Worm (Caenorhabditis elegans) whole organism, late embryonic: ENCODE results near the gene C39B10.5.
A peak's percentile ranks its signal among the peaks of the same experiment; 100 is the strongest.

Source experiments
- C08G9.2 ChIP-seq: sonication (generic microtip); optimal IDR thresholded peaks from 2 replicates; lab custom pipeline; 2016; ENCODE audit warnings: mild to moderate bottlenecking, missing genetic modification characterization, moderate library complexity, missing compliant biosample characterization
- T23F11.4 ChIP-seq: fragments of 200-800 bp; sonication (Bioruptor generic); optimal IDR thresholded peaks from 2 replicates; lab custom pipeline; 2018; ENCODE audit warnings: mild to moderate bottlenecking, missing genetic modification characterization, missing compliant biosample characterization
- Y22D7AL.16 ChIP-seq: sonication (generic microtip); optimal IDR thresholded peaks from 2 replicates; lab custom pipeline; 2016; ENCODE audit warnings: missing genetic modification characterization, missing compliant biosample characterization
- ceh-18 ChIP-seq: sonication (generic microtip); optimal IDR thresholded peaks from 2 replicates; lab custom pipeline; 2016; ENCODE audit warnings: missing genetic modification characterization, missing compliant biosample characterization
- ceh-30 ChIP-seq: fragments of 150-350 bp; optimal IDR thresholded peaks from 2 replicates; lab custom pipeline; 2014; ENCODE audit warnings: missing biosample characterization, missing genetic modification characterization
- ceh-31 ChIP-seq: sonication (generic microtip); optimal IDR thresholded peaks from 2 replicates; lab custom pipeline; 2016; ENCODE audit warnings: missing genetic modification characterization, missing compliant biosample characterization
- ceh-34 ChIP-seq: sonication (generic microtip); optimal IDR thresholded peaks from 2 replicates; lab custom pipeline; 2016; ENCODE audit warnings: mild to moderate bottlenecking, missing genetic modification characterization, missing compliant biosample characterization
- ceh-48 ChIP-seq: sonication (generic microtip); optimal IDR thresholded peaks from 2 replicates; lab custom pipeline; 2016; ENCODE audit warnings: missing genetic modification characterization, inconsistent platforms, missing compliant biosample characterization
- ceh-6 ChIP-seq: fragments of 200-800 bp; sonication (Bioruptor generic); optimal IDR thresholded peaks from 2 replicates; lab custom pipeline; 2018; ENCODE audit warnings: mild to moderate bottlenecking, missing genetic modification characterization, missing compliant biosample characterization
- ceh-9 ChIP-seq: sonication (generic microtip); optimal IDR thresholded peaks from 2 replicates; lab custom pipeline; 2016; ENCODE audit warnings: mild to moderate bottlenecking, missing genetic modification characterization, inconsistent platforms, missing compliant biosample characterization
- elt-2 ChIP-seq: sonication (generic microtip); optimal IDR thresholded peaks from 2 replicates; lab custom pipeline; 2016; ENCODE audit warnings: missing genetic modification reagents, missing genetic modification characterization, missing compliant biosample characterization
- fkh-10 ChIP-seq: fragments of 150-350 bp; optimal IDR thresholded peaks from 2 replicates; lab custom pipeline; 2014; ENCODE audit warnings: missing biosample characterization, missing genetic modification reagents, missing genetic modification characterization
- hlh-13 ChIP-seq: fragments of 200-800 bp; sonication (Bioruptor generic); optimal IDR thresholded peaks from 2 replicates; lab custom pipeline; 2018; ENCODE audit warnings: mild to moderate bottlenecking, missing genetic modification characterization, missing compliant biosample characterization
- hlh-15 ChIP-seq: sonication (generic microtip); optimal IDR thresholded peaks from 2 replicates; lab custom pipeline; 2016; ENCODE audit warnings: missing genetic modification characterization, missing compliant biosample characterization
- hlh-30 ChIP-seq: sonication (generic microtip); optimal IDR thresholded peaks from 2 replicates; lab custom pipeline; 2017; ENCODE audit warnings: antibody characterized with exemption, missing genetic modification characterization, missing compliant biosample characterization; ENCODE audit not compliant: insufficient read depth
- lim-6 ChIP-seq: sonication (generic microtip); optimal IDR thresholded peaks from 2 replicates; lab custom pipeline; 2016; ENCODE audit warnings: missing genetic modification characterization, missing compliant biosample characterization
- madf-2 ChIP-seq: sonication (generic microtip); optimal IDR thresholded peaks from 2 replicates; lab custom pipeline; 2017; ENCODE audit warnings: missing genetic modification characterization, missing compliant biosample characterization
- mec-3 ChIP-seq: sonication (generic microtip); optimal IDR thresholded peaks from 2 replicates; lab custom pipeline; 2016; ENCODE audit warnings: borderline replicate concordance, missing genetic modification characterization, missing compliant biosample characterization
- nhr-11 ChIP-seq: fragments of 150-350 bp; optimal IDR thresholded peaks from 2 replicates; lab custom pipeline; 2014; ENCODE audit warnings: missing biosample characterization, missing genetic modification characterization
- nhr-232 ChIP-seq: sonication (generic microtip); optimal IDR thresholded peaks from 2 replicates; lab custom pipeline; 2016; ENCODE audit warnings: missing genetic modification characterization, missing compliant biosample characterization
- npax-4 ChIP-seq: sonication (generic microtip); optimal IDR thresholded peaks from 2 replicates; lab custom pipeline; 2016; ENCODE audit warnings: missing genetic modification characterization, missing compliant biosample characterization
- odd-2 ChIP-seq: sonication (generic microtip); optimal IDR thresholded peaks from 2 replicates; lab custom pipeline; 2017; ENCODE audit warnings: antibody characterized with exemption, mild to moderate bottlenecking, missing genetic modification characterization, missing compliant biosample characterization
- pax-1 ChIP-seq: fragments of 150-350 bp; optimal IDR thresholded peaks from 2 replicates; lab custom pipeline; 2014; ENCODE audit warnings: missing biosample characterization, missing genetic modification characterization
- pha-2 ChIP-seq: sonication (generic microtip); optimal IDR thresholded peaks from 2 replicates; lab custom pipeline; 2017; ENCODE audit warnings: mild to moderate bottlenecking, missing genetic modification characterization, missing compliant biosample characterization
- pqm-1 ChIP-seq: sonication (generic microtip); optimal IDR thresholded peaks from 2 replicates; lab custom pipeline; 2016; ENCODE audit warnings: missing genetic modification characterization, missing compliant biosample characterization
- pros-1 ChIP-seq: fragments of 150-350 bp; optimal IDR thresholded peaks from 2 replicates; lab custom pipeline; 2014; ENCODE audit warnings: missing biosample characterization, missing genetic modification reagents, missing genetic modification characterization
- ttx-3 ChIP-seq: sonication (generic microtip); optimal IDR thresholded peaks from 2 replicates; lab custom pipeline; 2016; ENCODE audit warnings: missing genetic modification reagents, missing genetic modification characterization, missing compliant biosample characterization
- unc-3 ChIP-seq, 2 experiments: fragments of 200-800 bp in 1 of 2; sonication (Bioruptor generic) in 1 of 2; sonication (generic microtip) in 1 of 2; conservative IDR thresholded peaks in 1 of 2; optimal IDR thresholded peaks in 1 of 2; 2 replicates each; pipeline versions ENCODE4 v1.3.6 to Lab custom; 2016 to 2022; ENCODE audit warnings: missing compliant biosample characterization in 2 of 2, missing genetic modification characterization in 2 of 2, missing genetic modification reagents in 1 of 2
- unc-42 ChIP-seq: sonication (generic microtip); optimal IDR thresholded peaks from 2 replicates; lab custom pipeline; 2016; ENCODE audit warnings: missing genotype, missing genetic modification characterization, missing compliant biosample characterization
- unc-55 ChIP-seq: sonication (generic microtip); optimal IDR thresholded peaks from 2 replicates; lab custom pipeline; 2017; ENCODE audit warnings: missing biosample characterization, missing genetic modification reagents, missing genetic modification characterization
- unc-86 ChIP-seq: sonication (generic microtip); optimal IDR thresholded peaks from 2 replicates; lab custom pipeline; 2016; ENCODE audit warnings: missing genetic modification characterization, missing compliant biosample characterization
- zip-5 ChIP-seq: sonication (generic microtip); optimal IDR thresholded peaks from 2 replicates; lab custom pipeline; 2016; ENCODE audit warnings: missing genetic modification characterization, missing compliant biosample characterization
- ztf-16 ChIP-seq: sonication (generic microtip); optimal IDR thresholded peaks from 2 replicates; lab custom pipeline; 2017; ENCODE audit warnings: missing genetic modification characterization, missing compliant biosample characterization

Gene C39B10.5

ce11 chrX:10428109-10428508 lies 19.0 kb upstream of the C39B10.5 start:
- no peak for TF ChIP-seq unc-42

- TF ChIP-seq fkh-10 (GFP tag; lab: Kevin White, UChicago), result no peak
- TF ChIP-seq odd-2 (tag; lab: Kevin White, UChicago), result no peak
- TF ChIP-seq elt-2, result no peak
- TF ChIP-seq hlh-15 (tag; lab: Kevin White, UChicago), result no peak
- TF ChIP-seq T23F11.4 (GFP tag; lab: Kevin White, UChicago), result no peak
- TF ChIP-seq nhr-11 (tag; lab: Kevin White, UChicago), result no peak
- TF ChIP-seq pros-1 (tag; lab: Kevin White, UChicago), result no peak
- no peak for TF ChIP-seq pha-2 (tag; lab: Kevin White, UChicago)
- TF ChIP-seq pax-1, result no peak
- TF ChIP-seq pqm-1 (tag; lab: Kevin White, UChicago), result no peak
- no peak for TF ChIP-seq unc-55 (GFP tag; lab: Kevin White, UChicago)
- TF ChIP-seq ttx-3 (tag; lab: Kevin White, UChicago), result no peak
- TF ChIP-seq madf-2 (tag; lab: Kevin White, UChicago), result no peak
- TF ChIP-seq ceh-48, result no peak
- no peak for TF ChIP-seq ceh-31
- TF ChIP-seq ceh-9 (tag; lab: Kevin White, UChicago), result no peak
- TF ChIP-seq, all 69 proteins: peak for 0
These were observed 18.6 kb upstream of the C39B10.5 start, which contains the start of gene mig-15 for ce11 chrX:10428557-10428956. Gene mig-15, minus strand, starts transcription at chrX:10428657.

ce11 chrX:10429203-10429602 lies 17.9 kb upstream of the C39B10.5 start:
- TF ChIP-seq mec-3, result no peak
- TF ChIP-seq fkh-10 (GFP tag; lab: Kevin White, UChicago), result no peak
- no peak for TF ChIP-seq hlh-13 (GFP tag; lab: Kevin White, UChicago)
- TF ChIP-seq Y22D7AL.16 (tag; lab: Kevin White, UChicago), result no peak
- no peak for TF ChIP-seq C08G9.2 (tag; lab: Kevin White, UChicago)
- TF ChIP-seq unc-86 (tag; lab: Kevin White, UChicago), result no peak
- TF ChIP-seq ztf-16, result no peak

ce11 chrX:10430866-10431265 lies 16.3 kb upstream of the C39B10.5 start:
- TF ChIP-seq elt-2 (peak; percentile 75), unc-3 (GFP tag; conservative IDR thresholded peaks at IDR 0.05; lab: Robert Waterston, UW) (no peak), unc-3 (tag; optimal IDR thresholded peaks at IDR 0.05; lab: Kevin White, UChicago) (no peak)

- TF ChIP-seq Y22D7AL.16 (tag; lab: Kevin White, UChicago), result no peak
- TF ChIP-seq mec-3, result no peak
- TF ChIP-seq ceh-34 (tag; lab: Kevin White, UChicago), result no peak
- no peak for TF ChIP-seq elt-2
- no peak for TF ChIP-seq ceh-9 (tag; lab: Kevin White, UChicago)
- TF ChIP-seq lim-6 (tag; lab: Kevin White, UChicago), result no peak
- TF ChIP-seq hlh-15 (tag; lab: Kevin White, UChicago), result no peak
- no peak for TF ChIP-seq nhr-232 (tag; lab: Kevin White, UChicago)
- no peak for TF ChIP-seq npax-4
- TF ChIP-seq zip-5, result no peak
- no peak for TF ChIP-seq hlh-30 (tag; lab: Kevin White, UChicago)
- TF ChIP-seq ceh-18 (tag; lab: Kevin White, UChicago), result no peak
- no peak for TF ChIP-seq ceh-31
- TF ChIP-seq ceh-30 (tag; lab: Kevin White, UChicago), result no peak
- no peak for TF ChIP-seq unc-86 (tag; lab: Kevin White, UChicago)
- no peak for TF ChIP-seq ceh-6 (GFP tag; lab: Kevin White, UChicago)
- TF ChIP-seq hlh-13 (GFP tag; lab: Kevin White, UChicago), result no peak
These were observed 14.4 kb upstream of the C39B10.5 start for ce11 chrX:10432786-10433185.
